Worm (Caenorhabditis elegans): ENCODE results near the gene tba-4.
A peak's percentile ranks its signal among the peaks of the same experiment; 100 is the strongest.

tba-4 gene

DNA sequence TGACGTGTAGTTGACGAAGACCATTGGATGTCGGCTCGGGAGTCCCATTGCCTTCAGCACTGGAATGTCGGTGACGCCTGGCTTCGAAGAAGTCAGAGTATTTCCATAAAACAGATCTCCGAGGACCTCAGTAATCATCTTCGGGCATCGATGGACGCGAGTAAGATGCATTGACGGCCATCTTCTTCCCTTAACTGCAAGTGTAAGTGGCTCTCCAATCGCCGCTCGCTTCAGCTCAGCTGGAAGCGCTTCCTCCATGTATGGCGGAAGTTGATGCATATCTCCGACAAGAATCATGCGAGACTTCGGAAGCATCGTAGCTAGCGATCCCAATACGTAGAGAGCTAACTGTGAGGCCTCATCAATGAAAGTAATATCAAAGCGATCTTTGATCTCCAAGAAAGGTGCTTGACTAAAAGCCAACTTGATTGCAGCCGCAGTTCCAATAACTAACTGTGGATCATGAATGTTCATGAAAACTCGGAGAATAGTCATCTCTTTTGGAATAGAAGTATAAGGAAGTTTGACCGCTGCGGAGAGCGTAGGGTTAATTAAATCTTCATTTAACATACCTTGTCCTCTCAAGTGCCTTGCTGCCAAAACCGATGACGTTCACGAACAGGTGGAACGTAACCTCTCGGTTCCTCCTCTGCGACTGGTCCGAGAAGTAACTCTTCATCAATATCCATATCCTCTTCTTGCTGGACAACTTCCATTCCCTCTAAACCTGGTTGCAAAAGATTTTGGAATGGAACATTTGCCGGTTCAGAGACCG lies 15.6 kb downstream of the tba-4 start (continued):
- no peak for TF ChIP-seq nhr-27 (tag; optimal IDR thresholded peaks at IDR 0.05)
- no peak for TF ChIP-seq ceh-27 (GFP tag; optimal IDR thresholded peaks at IDR 0.05)
- no peak for TF ChIP-seq die-1 (tag; optimal IDR thresholded peaks at IDR 0.05)
- peak; percentile 19 for TF ChIP-seq Y79H2A.3 (GFP tag; conservative IDR thresholded peaks at IDR 0.05)
- TF ChIP-seq ztf-6 (GFP tag; IDR thresholded peaks at IDR 0.05) = no peak
- TF ChIP-seq attf-3 (GFP tag; conservative IDR thresholded peaks at IDR 0.05) = no peak
- TF ChIP-seq Y53F4B.3 (GFP tag; IDR thresholded peaks at IDR 0.05) = 0 out of 2 replicates have a peak, but pooled peaks have one; percentile 9
- TF ChIP-seq ztf-25 (GFP tag; IDR thresholded peaks at IDR 0.05) = no peak
- peak; percentile 1 for TF ChIP-seq ZK185.1 (tag; optimal IDR thresholded peaks at IDR 0.05; ENCODE audit: poor library complexity, severe bottlenecking)
- TF ChIP-seq hmg-1.2 (GFP tag; IDR thresholded peaks at IDR 0.05) = 0 out of 2 replicates have a peak, but pooled peaks have one; percentile 3
- no peak for TF ChIP-seq mxl-1 (tag; optimal IDR thresholded peaks at IDR 0.05)
- no peak; the same call in 1 of the 2 replicates for TF ChIP-seq madf-3 (GFP tag; IDR thresholded peaks at IDR 0.05)
- no peak for TF ChIP-seq athp-1 (tag; optimal IDR thresholded peaks at IDR 0.05)
- TF ChIP-seq C17E4.6 (GFP tag; IDR thresholded peaks at IDR 0.05) = no peak; the same call in 1 of the 2 replicates
- peak; percentile 71 for TF ChIP-seq attf-6 (GFP tag; IDR thresholded peaks at IDR 0.05)
- no peak for TF ChIP-seq F49E8.2 (tag; optimal IDR thresholded peaks at IDR 0.05; ENCODE audit: insufficient read depth)
- peak; percentile 30; the same call in 1 of the 2 replicates for TF ChIP-seq rcor-1 (GFP tag; IDR thresholded peaks at IDR 0.05)
- TF ChIP-seq unc-62 (GFP tag; optimal IDR thresholded peaks at IDR 0.05) = no peak
- 0 out of 2 replicates have a peak, but pooled peaks have one; percentile 12 for TF ChIP-seq F37B4.10 (GFP tag; IDR thresholded peaks at IDR 0.05)
- 0 out of 2 replicates have a peak, but pooled peaks have one; percentile 3 for TF ChIP-seq madf-8 (GFP tag; conservative IDR thresholded peaks at IDR 0.05)
- TF ChIP-seq F52B5.7 (tag; optimal IDR thresholded peaks at IDR 0.05) = peak; percentile 3
- TF ChIP-seq ceh-79 (tag; optimal IDR thresholded peaks at IDR 0.05) = no peak
- peak; percentile 49; the same call in 1 of the 2 replicates for TF ChIP-seq ekl-4 (GFP tag; IDR thresholded peaks at IDR 0.05)
- no peak for TF ChIP-seq tlf-1 (GFP tag; optimal IDR thresholded peaks at IDR 0.05)
- TF ChIP-seq snpc-1.3 (tag; optimal IDR thresholded peaks at IDR 0.05; ENCODE audit: insufficient read depth) = no peak
- TF ChIP-seq bed-2 (GFP tag; IDR thresholded peaks at IDR 0.05) = no peak
- peak; percentile 50 for TF ChIP-seq xnd-1 (tag; optimal IDR thresholded peaks at IDR 0.05)
- no peak for TF ChIP-seq B0261.1 (tag; optimal IDR thresholded peaks at IDR 0.05)
- peak; percentile 68 for TF ChIP-seq Y53G8AR.9 (GFP tag; conservative IDR thresholded peaks at IDR 0.05)
- TF ChIP-seq egl-44 (GFP tag; IDR thresholded peaks at IDR 0.05) = no peak

DNA sequence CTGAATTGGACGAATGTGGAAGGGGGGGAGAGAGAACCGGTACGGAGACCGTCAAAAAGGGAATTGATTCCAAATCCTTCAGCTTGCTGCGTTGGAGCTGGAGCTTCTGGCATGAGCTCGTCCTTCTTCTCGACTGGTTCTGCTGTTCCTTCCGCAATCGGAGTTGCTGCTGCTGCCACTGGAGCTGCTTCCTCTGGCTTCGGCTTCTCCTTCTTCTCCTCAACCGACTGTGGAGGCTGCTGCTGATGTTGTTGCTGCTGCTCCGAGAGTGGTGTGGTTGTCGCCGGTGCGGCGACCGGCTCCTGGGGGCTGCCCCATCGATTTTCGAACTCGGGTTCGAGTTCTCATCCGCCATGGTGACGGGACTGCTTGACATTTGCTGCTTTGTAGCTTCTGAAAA lies 16.3 kb downstream of the tba-4 start, which contains the start of gene R03D7.2:
R03D7.2 (minus strand) TSS at position 399 of the 400 bp plus-strand sequence.
- TF ChIP-seq repo-1 (tag; optimal IDR thresholded peaks at IDR 0.05) (no peak), F22D6.2 (tag; optimal IDR thresholded peaks at IDR 0.05) (no peak), ztf-26 (tag; optimal IDR thresholded peaks at IDR 0.05) (no peak), egrh-3 (GFP tag; IDR thresholded peaks at IDR 0.05) (peak; percentile 95), Y95B8A.8 (GFP tag; IDR thresholded peaks at IDR 0.05) (0 out of 2 replicates have a peak, but pooled peaks have one; percentile 3), ceh-91 (GFP tag; IDR thresholded peaks at IDR 0.05) (no peak), unc-130 (GFP tag; optimal IDR thresholded peaks at IDR 0.05) (no peak), C17E4.6 (GFP tag; IDR thresholded peaks at IDR 0.05) (no peak), sptf-2 (GFP tag; optimal IDR thresholded peaks at IDR 0.05) (no peak), cebp-2 (GFP tag; IDR thresholded peaks at IDR 0.05) (0 out of 2 replicates have a peak, but pooled peaks have one; percentile 48), rpc-1 (optimal IDR thresholded peaks at IDR 0.05) (no peak), rpc-1 (tag; optimal IDR thresholded peaks at IDR 0.05) (no peak), nhr-90 (tag; optimal IDR thresholded peaks at IDR 0.05) (no peak), B0336.3 (GFP tag; IDR thresholded peaks at IDR 0.05) (no peak), Y53F4B.3 (GFP tag; IDR thresholded peaks at IDR 0.05) (0 out of 2 replicates have a peak, but pooled peaks have one; percentile 1), fkh-3 (tag; optimal IDR thresholded peaks at IDR 0.05) (no peak), zfh-2 (GFP tag; conservative IDR thresholded peaks at IDR 0.05) (peak; percentile 92), D2030.7 (GFP tag; IDR thresholded peaks at IDR 0.05) (no peak), hlh-12 (tag; optimal IDR thresholded peaks at IDR 0.05) (no peak), ceh-100 (GFP tag; IDR thresholded peaks at IDR 0.05) (no peak), B0035.1 (tag; optimal IDR thresholded peaks at IDR 0.05) (no peak)
